Worm (Caenorhabditis elegans): ENCODE measurements around the gene flp-25.

DNA sequence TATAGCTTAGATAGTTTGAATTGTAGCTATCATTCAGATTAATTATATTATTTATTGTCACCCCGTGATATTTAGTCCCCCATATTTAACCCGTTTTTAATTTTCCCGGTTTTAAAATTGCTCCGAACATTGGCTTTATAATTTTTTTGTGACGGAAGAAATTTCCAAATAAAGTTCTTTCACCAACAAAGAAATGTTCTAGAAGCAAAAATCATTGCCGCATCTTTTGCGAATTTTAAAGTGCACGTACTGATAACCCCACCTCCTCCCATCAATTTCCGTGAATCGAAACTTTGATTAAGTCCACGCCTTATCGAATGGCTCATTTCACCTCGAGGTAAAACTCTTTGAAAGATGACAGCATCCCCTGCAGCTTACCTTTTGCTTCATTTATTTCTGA, 36.6 kb upstream of the flp-25 start, which contains the start of gene C40H1.7:
- TF ChIP-seq elt-1 (tag; optimal IDR thresholded peaks at IDR 0.05) (no peak), fos-1 (tag; optimal IDR thresholded peaks at IDR 0.05) (no peak), nhr-12 (tag; optimal IDR thresholded peaks at IDR 0.05) (no peak), unc-39 (tag; optimal IDR thresholded peaks at IDR 0.05) (no peak), ceh-82 (tag; optimal IDR thresholded peaks at IDR 0.05) (no peak), skn-1 (tag; optimal IDR thresholded peaks at IDR 0.05) (no peak), zag-1 (tag; optimal IDR thresholded peaks at IDR 0.05) (no peak), nhr-76 (tag; optimal IDR thresholded peaks at IDR 0.05) (no peak)

All from whole organism, L3 larva.